Fruit fly (Drosophila melanogaster) whole organism, embryonic: ENCODE results near the gene CG9328.

Source experiments
- ATbp ChIP-seq: fragments of 200-800 bp; sonication (Bioruptor generic); optimal IDR thresholded peaks from 2 replicates; lab custom pipeline; 2017; ENCODE audit warnings: missing biosample characterization, mild to moderate bottlenecking, missing genetic modification characterization, missing genetic modification reagents
- Awh ChIP-seq: fragments of 200-800 bp; sonication (Bioruptor generic); IDR thresholded peaks from 2 replicates; pipeline ENCODE4, ENCODE4 v1.3.6; 2022; ENCODE audit warnings: missing biosample characterization, missing genetic modification characterization
- B-H1 ChIP-seq: fragments of 200-800 bp; sonication (Bioruptor generic); IDR thresholded peaks from 3 replicates; pipeline ENCODE4 v1.3.6; 2022; ENCODE audit warnings: missing biosample characterization, missing genetic modification characterization
- Blimp-1 ChIP-seq: fragments of 200-800 bp; sonication (Bioruptor generic); optimal IDR thresholded peaks from 3 replicates; lab custom pipeline; 2018; ENCODE audit warnings: missing biosample characterization, missing genetic modification characterization, mild to moderate bottlenecking, moderate library complexity, missing genetic modification reagents
- CG10147 ChIP-seq: fragments of 200-800 bp; sonication (Bioruptor generic); optimal IDR thresholded peaks from 2 replicates; lab custom pipeline; 2019; ENCODE audit warnings: missing biosample characterization, mild to moderate bottlenecking, missing genetic modification characterization, moderate library complexity
- CG10543 ChIP-seq: fragments of 200-800 bp; sonication (Bioruptor generic); optimal IDR thresholded peaks from 3 replicates; lab custom pipeline; 2017; ENCODE audit warnings: missing biosample characterization, mild to moderate bottlenecking, missing genetic modification characterization, moderate library complexity
- CG12769 ChIP-seq: fragments of 200-800 bp; sonication (Bioruptor generic); optimal IDR thresholded peaks from 2 replicates; lab custom pipeline; 2019; ENCODE audit warnings: missing biosample characterization, mild to moderate bottlenecking, missing genetic modification characterization, moderate library complexity
- CG12942 ChIP-seq: fragments of 200-800 bp; sonication (Bioruptor generic); optimal IDR thresholded peaks from 3 replicates; lab custom pipeline; 2016; ENCODE audit warnings: missing biosample characterization, missing genetic modification characterization
- CG1602 ChIP-seq: fragments of 200-800 bp; sonication (Bioruptor generic); optimal IDR thresholded peaks from 3 replicates; lab custom pipeline; 2016; ENCODE audit warnings: missing biosample characterization, missing genetic modification characterization
- CG17328 ChIP-seq: fragments of 200-800 bp; sonication (Bioruptor generic); IDR thresholded peaks from 2 replicates; pipeline ENCODE4 v1.3.6; 2022; ENCODE audit warnings: missing biosample characterization, missing genetic modification characterization
- CG2712 ChIP-seq: fragments of 200-800 bp; optimal IDR thresholded peaks from 3 replicates; lab custom pipeline; 2019; ENCODE audit warnings: missing biosample characterization, mild to moderate bottlenecking, missing genetic modification characterization, moderate library complexity
- CG31224 ChIP-seq: fragments of 200-800 bp; sonication (Bioruptor generic); IDR thresholded peaks from 2 replicates; pipeline ENCODE4 v1.3.6; 2022; ENCODE audit warnings: missing biosample characterization, missing genetic modification characterization
- CG31441 ChIP-seq: fragments of 200-800 bp; sonication (Bioruptor generic); IDR thresholded peaks from 2 replicates; pipeline ENCODE4 v1.3.6; 2022; ENCODE audit warnings: missing biosample characterization, missing genetic modification characterization
- CG3407 ChIP-seq: fragments of 200-800 bp; sonication (Bioruptor generic); optimal IDR thresholded peaks from 2 replicates; lab custom pipeline; 2018; ENCODE audit warnings: missing biosample characterization, mild to moderate bottlenecking, missing genetic modification characterization
- CG42726 ChIP-seq: fragments of 200-800 bp; sonication (Bioruptor generic); IDR thresholded peaks from 2 replicates; pipeline ENCODE4 v1.3.6; 2022; ENCODE audit warnings: missing biosample characterization, missing genetic modification characterization; ENCODE audit not compliant: partially characterized antibody
- CG8478 ChIP-seq: fragments of >200 bp; optimal IDR thresholded peaks from 2 replicates; lab custom pipeline; 2018
- CG9437 ChIP-seq: fragments of 200-800 bp; sonication (Bioruptor generic); optimal IDR thresholded peaks from 2 replicates; lab custom pipeline; 2018; ENCODE audit warnings: missing biosample characterization, mild to moderate bottlenecking, missing genetic modification characterization
- CG9817 ChIP-seq: fragments of 200-800 bp; sonication (Bioruptor generic); optimal IDR thresholded peaks from 2 replicates; lab custom pipeline; 2018; ENCODE audit warnings: missing biosample characterization, mild to moderate bottlenecking, missing genetic modification characterization, moderate library complexity
- CG9876 ChIP-seq: fragments of 200-800 bp; sonication (Bioruptor generic); optimal IDR thresholded peaks from 2 replicates; lab custom pipeline; 2016; ENCODE audit warnings: missing biosample characterization, missing genetic modification characterization
- Dref ChIP-seq: fragments of 200-800 bp; sonication (Bioruptor generic); IDR thresholded peaks from 2 replicates; pipeline ENCODE4 v1.3.6; 2022; ENCODE audit warnings: missing biosample characterization, missing genetic modification characterization
- Ets65A ChIP-seq: fragments of 200-800 bp; sonication (Bioruptor generic); peaks from one replicate; lab custom pipeline; 2016; ENCODE audit warnings: missing biosample characterization, missing genetic modification characterization
- Fer1 ChIP-seq: fragments of 200-800 bp; sonication (Bioruptor generic); optimal IDR thresholded peaks from 2 replicates; lab custom pipeline; 2017; ENCODE audit warnings: missing biosample characterization, mild to moderate bottlenecking, missing genetic modification characterization
- HHEX ChIP-seq: fragments of 200-800 bp; sonication (Bioruptor generic); optimal IDR thresholded peaks from 3 replicates; lab custom pipeline; 2017; ENCODE audit warnings: missing biosample characterization, mild to moderate bottlenecking, missing genetic modification characterization, missing genetic modification reagents
- Med ChIP-seq: fragments of 200-800 bp; sonication (Bioruptor generic); peaks from one replicate; lab custom pipeline; 2016; ENCODE audit warnings: missing biosample characterization, missing genetic modification characterization, mild to moderate bottlenecking, inconsistent platforms, moderate library complexity
- Meics ChIP-seq: fragments of 200-800 bp; sonication (Bioruptor generic); optimal IDR thresholded peaks from 2 replicates; lab custom pipeline; 2017; ENCODE audit warnings: missing biosample characterization, mild to moderate bottlenecking, missing genetic modification characterization
- Poxn ChIP-seq: fragments of 200-800 bp; sonication (Bioruptor generic); IDR thresholded peaks from 2 replicates; pipeline ENCODE4 v1.3.6; 2022; ENCODE audit warnings: missing biosample characterization, missing genetic modification characterization
- Rfx ChIP-seq: fragments of 200-800 bp; sonication (Bioruptor generic); IDR thresholded peaks from 2 replicates; pipeline ENCODE4 v1.3.6; 2022; ENCODE audit warnings: missing biosample characterization, missing genetic modification characterization
- Sin3A ChIP-seq: fragments of >200 bp; optimal IDR thresholded peaks from 2 replicates; lab custom pipeline; 2018
- Sry-β ChIP-seq: fragments of 200-800 bp; sonication (Bioruptor generic); optimal IDR thresholded peaks from 2 replicates; lab custom pipeline; 2018; ENCODE audit warnings: missing biosample characterization, mild to moderate bottlenecking, missing genetic modification characterization, moderate library complexity
- Ssrp ChIP-seq: fragments of 200-800 bp; sonication (Bioruptor generic); optimal IDR thresholded peaks from 2 replicates; lab custom pipeline; 2018; ENCODE audit warnings: missing biosample characterization, mild to moderate bottlenecking, missing genetic modification characterization, moderate library complexity
- chif ChIP-seq, 2 experiments: fragments of 200-800 bp; sonication (Bioruptor generic); optimal IDR thresholded peaks; 3 replicates each; lab custom pipeline; 2016; ENCODE audit warnings: missing biosample characterization in 2 of 2, missing genetic modification characterization in 2 of 2
- chinmo ChIP-seq: fragments of 200-800 bp; sonication (Bioruptor generic); IDR thresholded peaks from 4 replicates; pipeline ENCODE4 v1.3.6; 2022; ENCODE audit warnings: missing biosample characterization, missing genetic modification characterization; ENCODE audit not compliant: partially characterized antibody
- dan ChIP-seq: fragments of 200-800 bp; sonication (Bioruptor generic); IDR thresholded peaks from 2 replicates; pipeline ENCODE4 v1.3.6; 2022; ENCODE audit warnings: missing biosample characterization, missing genetic modification characterization
- en ChIP-seq: fragments of 200-800 bp; sonication (Bioruptor generic); optimal IDR thresholded peaks from 2 replicates; lab custom pipeline; 2016; ENCODE audit warnings: missing biosample characterization, missing genetic modification characterization
- fu2 ChIP-seq: fragments of 200-800 bp; sonication (Bioruptor generic); optimal IDR thresholded peaks from 2 replicates; lab custom pipeline; 2016; ENCODE audit warnings: missing biosample characterization, missing genetic modification characterization
- gcm2 ChIP-seq: fragments of 200-800 bp; sonication (Bioruptor generic); optimal IDR thresholded peaks from 2 replicates; lab custom pipeline; 2016; ENCODE audit warnings: missing biosample characterization, missing genetic modification characterization
- gro ChIP-seq: fragments of 200-800 bp; sonication (Bioruptor generic); optimal IDR thresholded peaks from 2 replicates; lab custom pipeline; 2016; ENCODE audit warnings: missing biosample characterization, missing genetic modification characterization
- kah ChIP-seq: fragments of 200-800 bp; sonication (Bioruptor generic); optimal IDR thresholded peaks from 2 replicates; lab custom pipeline; 2018; ENCODE audit warnings: missing biosample characterization, mild to moderate bottlenecking, missing genetic modification characterization
- klu ChIP-seq: fragments of 200-800 bp; sonication (Bioruptor generic); IDR thresholded peaks from 2 replicates; pipeline ENCODE4 v1.3.6; 2022; ENCODE audit warnings: missing biosample characterization, missing genetic modification characterization
- kni ChIP-seq: fragments of 200-800 bp; sonication (Bioruptor generic); optimal IDR thresholded peaks from 3 replicates; lab custom pipeline; 2017; ENCODE audit warnings: mild to moderate bottlenecking, missing biosample characterization, missing genetic modification reagents, missing genetic modification characterization
- lmd ChIP-seq: fragments of 200-800 bp; sonication (Bioruptor generic); IDR thresholded peaks from 2 replicates; pipeline ENCODE4 v1.3.6; 2022; ENCODE audit warnings: missing biosample characterization, missing genetic modification characterization
- odd ChIP-seq: fragments of 200-800 bp; sonication (Bioruptor generic); optimal IDR thresholded peaks from 2 replicates; lab custom pipeline; 2017; ENCODE audit warnings: missing biosample characterization, mild to moderate bottlenecking, missing genetic modification characterization
- prd ChIP-seq, 3 experiments: fragments of >200 bp in 2 of 3; fragments of 200-800 bp in 1 of 3; sonication (Bioruptor generic) in 1 of 3; optimal IDR thresholded peaks in 2 of 3; IDR thresholded peaks in 1 of 3; 2 replicates in 2 of 3; 3 replicates in 1 of 3; pipeline versions ENCODE4 v1.3.6 to Lab custom; 2017 to 2022; ENCODE audit warnings: missing biosample characterization in 1 of 3, missing genetic modification characterization in 1 of 3
- psq ChIP-seq: fragments of 200-800 bp; sonication (Bioruptor generic); optimal IDR thresholded peaks from 2 replicates; lab custom pipeline; 2017; ENCODE audit warnings: missing biosample characterization, missing genetic modification characterization
- row ChIP-seq: fragments of 200-800 bp; sonication (Bioruptor generic); IDR thresholded peaks from 3 replicates; pipeline ENCODE4 v1.3.6; 2022; ENCODE audit warnings: missing biosample characterization, missing genetic modification characterization
- slp2 ChIP-seq: fragments of 200-800 bp; sonication (Bioruptor generic); optimal IDR thresholded peaks from 2 replicates; lab custom pipeline; 2016; ENCODE audit warnings: missing biosample characterization, missing genetic modification characterization
- so ChIP-seq: fragments of 200-800 bp; sonication (Bioruptor generic); IDR thresholded peaks from 3 replicates; pipeline ENCODE4 v1.3.6; 2022; ENCODE audit warnings: missing biosample characterization, missing genetic modification characterization
- ttk ChIP-seq: fragments of 200-800 bp; sonication (Bioruptor generic); IDR thresholded peaks from 2 replicates; pipeline ENCODE4 v2.1.2; 2022; ENCODE audit warnings: missing biosample characterization, missing genetic modification characterization
- zen ChIP-seq: fragments of 200-800 bp; sonication (Bioruptor generic); optimal IDR thresholded peaks from 3 replicates; lab custom pipeline; 2018; ENCODE audit warnings: missing biosample characterization, mild to moderate bottlenecking, missing genetic modification characterization, moderate library complexity
- zf30C ChIP-seq: fragments of 200-800 bp; sonication (Bioruptor generic); optimal IDR thresholded peaks from 3 replicates; lab custom pipeline; 2018; ENCODE audit warnings: missing biosample characterization, mild to moderate bottlenecking, missing genetic modification characterization

CG9328 gene

dm6 chr2L:20811039-20811652, 13.6 kb downstream of the CG9328 start (continued):
- peak; percentile 70 for TF ChIP-seq row (GFP tag; lab: Robert Waterston, UW)
- no peak for TF ChIP-seq psq (GFP tag; lab: Kevin White, UChicago)
- peak; percentile 66 for TF ChIP-seq CG31441
- no peak for TF ChIP-seq CG31224
- TF ChIP-seq CG1602 (GFP tag; lab: Kevin White, UChicago), result peak; percentile 21
- TF ChIP-seq Blimp-1 (GFP tag; lab: Kevin White, UChicago), result peak; percentile 68
- TF ChIP-seq Ets65A (GFP tag; lab: Kevin White, UChicago), result no peak
- no peak for TF ChIP-seq dan (GFP tag; lab: Robert Waterston, UW)
- TF ChIP-seq ttk (GFP tag; lab: Robert Waterston, UW), result peak; percentile 44; the same call in 1 of the 2 replicates
- TF ChIP-seq odd (GFP tag; lab: Kevin White, UChicago), result peak; percentile 7
- TF ChIP-seq CG3407, result no peak
- no peak for TF ChIP-seq slp2 (GFP tag; lab: Kevin White, UChicago)
- peak; percentile 31 for TF ChIP-seq CG10543
- peak; percentile 78 for TF ChIP-seq Med
- TF ChIP-seq CG9817 (tag; lab: Kevin White, UChicago), result peak; percentile 24
- peak; percentile 57; the same call in 1 of the 2 replicates for TF ChIP-seq Awh (GFP tag; lab: Robert Waterston, UW)
- no peak for TF ChIP-seq en
- no peak for TF ChIP-seq CG10147 (GFP tag; lab: Kevin White, UChicago)
- no peak for TF ChIP-seq kah
- no peak for TF ChIP-seq CG42726 (GFP tag; lab: Robert Waterston, UW)
- no peak for TF ChIP-seq zf30C (GFP tag; lab: Kevin White, UChicago)
- TF ChIP-seq klu (GFP tag; lab: Robert Waterston, UW), result no peak
- no peak for TF ChIP-seq Dref (GFP tag; lab: Robert Waterston, UW)
- TF ChIP-seq gro, result no peak
- TF ChIP-seq CG9876 (GFP tag; lab: Kevin White, UChicago), result no peak
- TF ChIP-seq CG12942 (GFP tag; lab: Kevin White, UChicago), result peak; percentile 4
- no peak for TF ChIP-seq CG8478 (lab: Kevin White, UChicago)
- peak; percentile 64; the same call in 2 of the 3 replicates for TF ChIP-seq so
- TF ChIP-seq Rfx (GFP tag; lab: Robert Waterston, UW), result peak; percentile 51
- TF ChIP-seq Sry-β, result no peak
- TF ChIP-seq gcm2 (GFP tag; lab: Kevin White, UChicago), result no peak
- TF ChIP-seq chinmo, result 0 out of 4 replicates have a peak, but pooled peaks have one; percentile 36
- TF ChIP-seq Poxn (GFP tag; lab: Robert Waterston, UW), result no peak
- peak; percentile 57 for TF ChIP-seq CG2712 (tag; lab: Kevin White, UChicago)
- TF ChIP-seq Sin3A (lab: Kevin White, UChicago), result no peak
- TF ChIP-seq B-H1 (GFP tag; lab: Robert Waterston, UW), result peak; percentile 21; the same call in 1 of the 3 replicates
- TF ChIP-seq HHEX (GFP tag; lab: Kevin White, UChicago), result peak; percentile 19
- peak; percentile 19 for TF ChIP-seq CG12769 (tag; lab: Kevin White, UChicago)
- TF ChIP-seq fu2, result no peak
- TF ChIP-seq prd (optimal IDR thresholded peaks at IDR 0.05; lab: Kevin White, UChicago), result no peak
- peak; percentile 60; the same call in 2 of the 3 replicates for TF ChIP-seq prd (GFP tag; IDR thresholded peaks at IDR 0.05; lab: Robert Waterston, UW)
- TF ChIP-seq Fer1, result peak; percentile 61
- peak; percentile 55 for TF ChIP-seq kni (GFP tag; lab: Kevin White, UChicago)
- TF ChIP-seq ATbp (GFP tag; lab: Kevin White, UChicago), result peak; percentile 55
- TF ChIP-seq lmd (GFP tag; lab: Robert Waterston, UW), result peak; percentile 53; the same call in 1 of the 2 replicates
- TF ChIP-seq zen, result no peak
- TF ChIP-seq Ssrp (tag; lab: Kevin White, UChicago), result peak; percentile 46
- TF ChIP-seq chif (GFP tag; optimal IDR thresholded peaks at IDR 0.05; lab: Kevin White, UChicago), result peak in 1 of 2 experiments; percentile 35
- TF ChIP-seq Meics (GFP tag; lab: Kevin White, UChicago), result peak; percentile 39
- no peak for TF ChIP-seq CG17328 (GFP tag; lab: Robert Waterston, UW)
- TF ChIP-seq CG9437 (GFP tag; lab: Kevin White, UChicago), result peak; percentile 38
